Worm (Caenorhabditis elegans) whole organism, midembryonic: ENCODE results near the gene pycr-4.

Experiments used
- flt-1 ChIP-seq: fragments of 200-800 bp; sonication (Bioruptor generic); IDR thresholded peaks from 2 replicates; pipeline ENCODE4 v1.3.6; 2022; ENCODE audit warnings: missing genetic modification characterization, missing compliant biosample characterization
- klf-2 ChIP-seq: fragments of 200-800 bp; sonication (Bioruptor generic); conservative IDR thresholded peaks from 2 replicates; pipeline ENCODE4 v1.3.6; 2022; ENCODE audit warnings: missing genetic modification reagents, missing genetic modification characterization, missing compliant biosample characterization
- ref-1 ChIP-seq: fragments of 200-800 bp; sonication (Bioruptor generic); conservative IDR thresholded peaks from 2 replicates; pipeline ENCODE4 v1.3.6; 2022; ENCODE audit warnings: missing genetic modification reagents, missing genetic modification characterization, missing compliant biosample characterization
- tab-1 ChIP-seq: fragments of 200-800 bp; sonication (Bioruptor generic); IDR thresholded peaks from 2 replicates; pipeline ENCODE4 v1.3.6; 2022; ENCODE audit warnings: missing genetic modification characterization, missing compliant biosample characterization

DNA sequence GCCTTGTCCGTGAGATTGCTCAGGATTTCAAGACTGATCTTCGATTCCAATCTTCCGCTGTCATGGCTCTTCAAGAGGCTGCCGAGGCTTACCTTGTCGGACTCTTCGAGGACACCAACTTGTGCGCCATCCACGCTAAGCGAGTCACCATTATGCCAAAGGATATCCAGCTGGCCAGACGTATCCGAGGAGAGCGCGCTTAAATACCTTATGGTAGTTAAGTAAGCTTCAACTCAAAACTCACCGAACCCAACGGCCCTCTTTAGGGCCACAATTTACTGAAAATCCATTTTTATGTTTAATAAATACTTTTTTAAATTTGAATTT, 11.3 kb upstream of the pycr-4 start:
- TF ChIP-seq flt-1 (GFP tag; lab: Robert Waterston, UW) (peak; percentile 65), tab-1 (GFP tag; lab: Robert Waterston, UW) (no peak), klf-2 (GFP tag; lab: Robert Waterston, UW) (no peak), ref-1 (no peak)
